Fruit fly (Drosophila melanogaster): ENCODE measurements around the gene CG5087.

CG5087 gene

DNA sequence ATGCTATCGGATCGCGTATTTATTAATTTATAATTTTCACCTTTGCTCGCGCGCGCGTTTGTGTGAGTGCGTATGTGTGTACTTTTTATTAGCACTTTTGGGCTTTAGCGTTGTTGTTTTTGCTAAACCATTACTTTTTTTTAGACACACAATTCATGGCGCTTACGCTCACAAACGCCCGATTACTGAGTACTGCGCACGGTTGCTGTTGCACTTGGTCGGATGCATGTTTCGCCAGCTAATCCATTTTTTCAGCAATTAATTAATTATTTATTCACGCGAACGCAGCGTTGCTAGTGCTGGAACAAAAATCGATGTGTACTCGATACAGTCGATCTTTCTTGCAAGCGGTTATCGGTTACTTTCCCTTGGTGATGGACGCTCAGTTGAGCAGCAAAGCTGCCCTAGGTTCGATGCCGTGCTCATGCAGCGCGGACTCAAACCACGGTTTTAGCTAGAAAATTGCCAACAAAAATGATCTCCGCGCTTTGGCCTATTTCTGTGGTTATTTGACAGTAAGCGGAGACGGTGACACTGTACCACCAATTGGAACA lies at the start of gene CG5087, which contains the start of gene smg:
CG5087 (plus strand) TSS at position 499 of the 554 bp plus-strand sequence.
smg (minus strand) TSS at position 304 of the 554 bp plus-strand sequence.
- TF ChIP-seq noc (tag; optimal IDR thresholded peaks at IDR 0.05): peak; percentile 31

DNA sequence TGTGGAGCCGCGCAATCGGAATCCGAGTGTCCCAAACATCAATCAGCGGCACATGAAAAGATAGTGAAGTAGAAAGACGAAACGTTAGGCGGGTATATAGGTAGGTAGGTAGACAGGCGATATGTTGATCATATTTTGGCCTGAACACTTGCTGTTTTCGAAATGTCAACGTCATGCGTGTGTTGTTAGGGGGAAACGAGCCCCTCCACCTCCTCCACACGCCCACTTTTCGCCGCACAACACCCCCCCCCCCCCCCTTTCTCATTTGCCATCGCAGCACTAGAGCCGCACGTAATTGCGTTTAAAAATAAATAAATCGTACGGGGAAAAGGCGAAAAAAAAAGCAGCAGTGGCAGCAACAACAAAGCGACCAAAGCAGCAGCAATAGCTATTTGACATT lies 48.2 kb upstream of the CG5087 start:
- no peak for TF ChIP-seq noc (tag; optimal IDR thresholded peaks at IDR 0.05)

DNA sequence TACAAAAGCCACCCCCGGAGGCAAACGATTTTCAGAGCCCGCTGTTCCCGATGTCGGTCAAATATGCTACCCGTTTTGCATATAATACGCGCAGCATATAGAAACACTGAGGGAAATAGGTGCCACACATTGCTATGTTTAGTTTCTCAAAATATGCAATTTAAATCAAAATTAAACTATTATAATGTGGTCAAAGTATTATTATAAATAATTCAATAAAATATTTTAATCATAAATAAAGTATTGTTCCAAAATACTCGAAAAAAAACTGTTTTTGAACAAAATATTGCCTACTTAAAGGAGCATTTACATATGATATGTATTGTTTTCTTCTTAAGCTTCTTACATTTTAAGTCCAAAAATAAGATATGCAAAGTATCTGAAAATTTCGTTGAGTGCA lies 47.0 kb upstream of the CG5087 start:
- no peak for TF ChIP-seq noc (tag; optimal IDR thresholded peaks at IDR 0.05)

DNA sequence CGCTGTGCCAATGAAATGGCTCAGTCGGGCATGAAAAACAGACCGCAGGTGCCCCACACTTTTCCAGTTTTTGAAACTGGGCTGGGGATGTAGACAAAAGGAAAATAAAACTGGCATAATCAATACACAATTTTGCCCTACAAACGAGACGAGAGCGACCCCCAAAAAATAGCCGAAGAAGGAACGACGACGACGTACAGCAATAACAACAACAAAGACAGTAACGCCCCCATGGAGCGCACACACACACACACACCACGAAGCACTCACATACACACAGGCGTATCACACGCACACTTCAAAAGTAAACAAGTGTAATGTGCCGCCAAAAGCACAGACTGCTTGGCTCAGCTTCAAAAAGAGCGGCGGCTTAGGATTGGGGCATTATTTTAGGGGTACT lies 46.5 kb upstream of the CG5087 start:
- TF ChIP-seq noc (tag; optimal IDR thresholded peaks at IDR 0.05): no peak

DNA sequence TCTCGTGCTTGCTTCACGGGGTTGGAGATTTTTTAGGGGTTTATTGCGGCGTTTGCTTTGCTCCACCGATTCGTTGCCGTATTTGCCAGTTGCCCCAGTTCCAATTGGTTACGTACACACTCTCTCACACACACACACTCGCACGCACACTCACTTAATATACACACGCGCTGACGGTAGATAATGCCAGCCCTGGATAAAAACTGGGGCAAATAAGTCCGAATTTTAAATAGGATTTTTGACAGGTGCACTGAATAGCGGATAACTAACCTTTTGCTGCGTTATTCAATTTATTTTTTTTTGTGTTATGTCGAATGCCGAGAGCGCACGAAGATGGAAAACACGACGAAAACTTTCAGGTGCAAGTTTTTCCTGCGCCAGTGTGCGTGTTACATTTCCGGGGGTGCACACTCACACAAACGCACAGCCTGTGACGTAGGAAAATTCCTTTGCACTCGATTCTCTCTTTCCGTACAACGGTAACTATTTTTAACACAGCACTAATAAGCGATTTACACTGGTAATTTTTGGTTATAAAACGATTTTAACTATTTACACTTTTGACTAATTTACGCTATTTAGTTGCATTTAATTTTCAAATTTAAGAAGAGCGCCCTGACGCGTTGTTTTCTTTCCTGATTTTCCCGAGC lies 45.3 kb upstream of the CG5087 start:
- no peak for TF ChIP-seq noc (tag; optimal IDR thresholded peaks at IDR 0.05)

DNA sequence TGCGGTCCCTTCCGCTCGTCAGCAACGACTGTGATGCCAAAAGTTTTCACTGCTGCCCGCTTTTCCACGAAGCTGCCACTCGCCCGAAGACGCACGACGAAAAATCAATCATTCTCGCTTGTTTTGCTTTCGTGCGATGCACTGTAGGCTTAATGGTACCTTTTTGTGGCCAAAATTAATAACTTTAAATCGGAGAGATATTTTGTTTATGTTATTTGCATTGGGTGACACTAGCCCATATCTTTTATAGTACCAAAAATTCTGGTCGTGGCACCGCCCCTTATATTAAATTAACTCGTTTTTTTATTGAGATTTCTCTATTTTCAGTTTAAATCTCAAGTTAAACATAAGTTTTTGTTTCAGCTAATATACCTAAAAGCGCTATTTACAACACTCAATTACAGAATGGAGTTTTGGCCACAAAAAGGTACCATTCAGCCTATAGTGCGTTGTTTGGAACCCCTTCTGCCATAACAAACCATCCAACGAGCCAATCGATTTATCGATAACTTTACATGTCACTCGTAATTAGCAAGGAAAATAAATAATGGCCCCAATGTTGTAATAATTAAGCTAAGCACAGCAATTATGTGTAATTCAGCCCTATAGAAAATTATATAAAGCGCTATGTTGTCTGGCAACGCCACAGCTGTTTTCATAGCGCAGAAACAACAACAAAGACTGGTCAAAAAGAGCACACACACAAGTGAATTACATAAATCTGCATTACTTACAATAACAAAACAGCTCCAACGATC lies 44.6 kb upstream of the CG5087 start:
- TF ChIP-seq noc (tag; optimal IDR thresholded peaks at IDR 0.05): peak; percentile 39

DNA sequence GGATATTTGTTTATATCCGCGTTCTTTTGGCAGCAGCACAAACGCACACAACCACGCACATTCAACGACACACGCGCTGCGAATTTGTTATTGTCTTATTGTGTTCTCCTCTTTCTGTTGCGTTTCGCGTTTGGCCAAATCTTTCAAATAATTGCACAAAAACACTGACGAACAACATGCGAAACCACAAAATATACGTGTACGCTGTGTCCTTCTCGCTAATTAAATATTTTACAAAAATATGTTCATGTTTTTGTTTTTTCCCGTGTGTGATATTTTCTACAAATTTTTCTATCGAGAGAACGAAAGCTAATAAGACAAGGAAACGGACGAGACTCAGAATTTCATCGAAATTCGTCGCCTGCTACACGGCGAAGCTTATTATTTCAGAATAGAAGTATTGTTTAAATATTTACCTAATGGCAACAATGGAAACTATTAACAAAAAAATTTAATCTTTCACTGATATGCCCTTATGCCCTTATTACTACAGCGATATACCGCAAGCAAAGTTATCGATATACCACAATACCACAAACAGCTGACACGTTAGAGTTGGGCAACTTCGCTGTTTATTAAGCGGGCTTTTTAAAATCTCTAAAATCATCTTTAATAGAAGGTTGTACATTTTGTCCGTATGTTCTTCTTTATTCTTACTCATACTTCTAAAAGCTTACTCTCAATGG lies 43.9 kb upstream of the CG5087 start, which contains the start of the genes CG43783 and orb2:
CG43783 (minus strand) TSS at position 311 of the 686 bp plus-strand sequence.
orb2 (minus strand) TSS at position 502 of the 686 bp plus-strand sequence.
- no peak for TF ChIP-seq noc (tag; optimal IDR thresholded peaks at IDR 0.05)

DNA sequence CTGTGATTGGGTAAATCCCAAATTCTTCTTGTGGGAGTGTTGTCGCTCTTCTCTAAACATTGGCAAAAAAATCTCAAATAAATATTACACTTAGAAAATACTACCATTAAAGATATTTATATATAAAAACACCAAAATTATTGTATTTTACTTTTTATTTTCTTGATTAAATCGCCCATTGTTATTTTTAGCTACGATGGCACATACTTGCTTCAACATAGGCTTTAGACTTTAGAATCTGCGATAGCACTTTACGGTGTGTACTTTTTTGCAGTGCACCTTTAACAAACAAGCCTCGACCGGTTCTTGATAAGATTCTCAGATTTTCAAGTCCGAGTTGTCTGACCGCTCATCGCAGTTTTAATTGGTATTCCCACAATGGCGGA lies 43.3 kb upstream of the CG5087 start, which contains the start of gene GNBP3:
GNBP3 (plus strand) TSS at position 374 of the 386 bp plus-strand sequence.
- TF ChIP-seq noc (tag; optimal IDR thresholded peaks at IDR 0.05): peak; percentile 75

DNA sequence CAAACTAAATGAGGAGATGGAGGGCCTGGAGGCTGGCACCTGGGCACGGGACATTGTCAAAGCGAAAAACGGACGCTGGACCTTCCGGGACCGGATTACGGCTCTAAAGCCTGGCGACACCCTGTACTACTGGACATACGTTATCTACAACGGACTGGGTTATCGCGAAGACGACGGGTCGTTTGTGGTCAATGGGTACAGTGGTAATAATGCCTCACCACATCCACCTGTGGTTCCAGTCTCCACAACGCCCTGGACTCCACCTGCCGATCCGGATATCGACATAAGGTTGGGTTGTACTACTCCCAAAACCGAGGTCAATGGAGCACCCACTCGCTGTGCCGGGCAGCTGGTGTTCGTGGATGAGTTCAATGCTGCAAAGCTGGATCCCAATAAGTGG lies 42.8 kb upstream of the CG5087 start:
- no peak for TF ChIP-seq noc (tag; optimal IDR thresholded peaks at IDR 0.05)

DNA sequence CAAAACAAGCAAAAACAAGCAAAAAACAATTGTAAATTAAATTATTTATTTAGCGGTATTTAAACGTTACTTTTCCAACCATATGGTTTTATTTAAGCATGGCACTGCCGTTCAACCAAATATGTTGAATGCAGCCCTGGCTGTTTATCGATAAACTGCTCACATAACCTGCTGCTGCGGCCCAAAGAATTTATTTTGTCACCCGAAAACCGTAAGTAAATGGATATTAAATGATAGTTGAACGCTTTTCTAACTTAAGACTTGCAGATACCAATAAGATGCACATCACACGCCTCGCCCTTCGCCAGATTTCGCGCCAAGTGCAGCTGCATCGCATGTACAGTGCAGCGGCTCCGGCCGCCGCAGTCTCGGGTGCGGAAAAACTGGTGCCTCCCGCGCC lies 41.3 kb upstream of the CG5087 start, which contains the start of gene mRpL12:
mRpL12 (plus strand) TSS at position 123 of the 400 bp plus-strand sequence.
- no peak for TF ChIP-seq noc (tag; optimal IDR thresholded peaks at IDR 0.05)

DNA sequence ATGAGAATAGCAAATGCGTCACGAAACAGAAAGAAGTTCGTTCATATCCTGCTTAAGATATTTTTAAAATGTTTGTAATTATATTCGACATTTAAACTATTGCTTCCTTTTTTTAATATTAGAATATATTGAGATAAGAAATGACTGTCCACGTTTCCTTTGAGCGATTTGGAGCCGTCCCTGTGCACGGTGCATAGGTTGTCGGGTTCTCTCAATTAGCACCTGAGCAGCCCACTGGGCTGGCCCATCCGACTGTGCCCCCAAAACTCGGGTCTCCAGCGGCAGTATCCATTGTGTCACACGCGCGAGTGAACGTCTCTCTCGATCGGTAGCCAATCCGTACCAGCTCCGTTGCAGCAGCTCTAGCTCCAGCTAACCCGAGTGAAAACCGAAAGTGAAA lies 39.4 kb upstream of the CG5087 start, which contains the start of gene CG13313:
CG13313 (plus strand) TSS at position 301 of the 400 bp plus-strand sequence.
- TF ChIP-seq noc (tag; optimal IDR thresholded peaks at IDR 0.05): no peak

DNA sequence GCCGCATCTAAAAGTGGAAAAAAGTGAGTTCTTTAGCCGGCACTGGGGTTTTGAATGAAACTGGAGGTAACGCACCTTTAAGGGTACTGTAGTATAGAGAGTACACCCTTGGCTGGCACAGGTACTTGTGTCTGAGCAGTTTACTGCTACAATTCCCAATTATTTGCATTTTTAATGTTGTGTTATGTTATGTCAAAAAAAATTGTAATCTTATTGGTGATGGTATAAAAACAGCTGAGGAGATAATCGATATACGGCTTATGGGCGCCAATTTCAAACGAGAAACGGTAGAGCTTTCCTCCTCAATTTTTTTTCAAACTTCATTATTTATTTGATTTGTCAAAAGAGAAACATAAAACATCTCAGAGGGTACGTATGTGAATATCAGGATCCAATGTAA lies 33.5 kb upstream of the CG5087 start, which contains the start of gene ValRS-m:
ValRS-m (minus strand) TSS at position 312 of the 400 bp plus-strand sequence.
- no peak for TF ChIP-seq noc (tag; optimal IDR thresholded peaks at IDR 0.05)

DNA sequence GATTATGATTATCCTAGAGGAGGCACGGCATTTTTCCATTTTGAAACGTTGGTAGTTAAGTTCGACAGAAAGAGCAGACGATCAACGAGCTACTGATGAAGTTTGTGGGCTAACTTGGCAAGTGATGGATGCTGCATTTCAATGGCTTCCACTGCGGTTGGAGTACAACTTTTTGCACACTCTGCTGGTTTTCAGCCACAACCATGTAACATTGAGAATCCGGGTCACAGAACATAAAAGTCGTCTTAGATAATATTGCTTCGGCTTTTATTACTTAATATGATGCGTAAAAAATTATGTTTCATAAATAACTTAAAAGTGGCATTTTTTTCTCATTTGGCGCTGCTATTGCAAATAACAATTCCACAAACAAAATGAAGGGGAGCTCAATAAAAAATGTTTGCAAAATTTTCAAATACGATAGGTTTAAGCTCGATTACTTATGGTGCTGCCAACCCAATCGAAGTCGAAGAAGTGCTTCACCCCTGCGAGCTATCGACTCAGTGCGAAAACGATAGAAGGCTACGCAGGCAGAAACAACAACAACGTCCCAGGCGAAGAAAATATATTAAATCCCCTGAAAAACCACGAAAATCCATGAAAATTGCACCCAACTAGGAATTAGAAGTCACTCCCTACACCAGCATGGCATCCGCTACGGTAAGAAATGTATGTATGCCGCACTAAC lies 31.5 kb upstream of the CG5087 start, which contains the start of the genes CG5653 and CG5021:
CG5653 (minus strand) TSS at position 51 of the 688 bp plus-strand sequence.
CG5021 (plus strand) TSS at position 506 of the 688 bp plus-strand sequence.
- TF ChIP-seq noc (tag; optimal IDR thresholded peaks at IDR 0.05): no peak

DNA sequence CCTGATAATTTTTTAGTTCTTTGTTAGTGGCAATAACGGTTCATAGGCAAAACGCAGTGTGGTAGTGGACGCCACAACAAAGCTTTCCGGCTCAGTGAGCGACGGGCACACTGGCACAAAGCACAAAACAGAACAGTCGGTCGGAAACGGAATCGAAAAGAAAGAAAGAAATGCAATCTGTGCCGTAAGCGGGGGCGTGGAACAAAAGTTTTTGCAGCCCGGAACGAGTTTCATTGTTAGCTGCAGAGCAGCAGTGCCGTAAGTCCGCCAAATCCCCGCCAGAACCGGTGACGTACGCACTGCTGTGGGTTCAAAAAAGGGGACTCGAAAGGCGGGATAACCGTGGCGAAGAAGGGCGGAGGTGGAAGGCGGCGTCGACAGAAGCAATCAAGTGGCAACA lies 29.5 kb upstream of the CG5087 start, which contains the start of gene CG5026:
CG5026 (plus strand) TSS at position 92 of the 400 bp plus-strand sequence.
- no peak for TF ChIP-seq noc (tag; optimal IDR thresholded peaks at IDR 0.05)

Data from whole organism, larva.